Fruit fly (Drosophila melanogaster): ENCODE measurements around the gene saturn.

Gene saturn

dm6 chr3L:14236335-14236734 lies 33.2 kb downstream of the saturn start, which contains the start of gene CG7906:
TSS of gene CG7906 (plus strand) at chr3L:14236635.
- TF ChIP-seq CG8319 (GFP tag; optimal IDR thresholded peaks at IDR 0.05) (no peak), salr (GFP tag; optimal IDR thresholded peaks at IDR 0.05) (no peak), CG6854 (GFP tag; optimal IDR thresholded peaks at IDR 0.05) (no peak), fd85E (GFP tag; optimal IDR thresholded peaks at IDR 0.05) (no peak), Smox (GFP tag; optimal IDR thresholded peaks at IDR 0.05) (no peak), Gug (GFP tag; IDR thresholded peaks at IDR 0.05) (no peak), Lpt (GFP tag; optimal IDR thresholded peaks at IDR 0.05) (no peak), CG3032 (tag; optimal IDR thresholded peaks at IDR 0.05) (no peak), esn (GFP tag; optimal IDR thresholded peaks at IDR 0.05) (no peak), Hr39 (GFP tag; optimal IDR thresholded peaks at IDR 0.05) (no peak), achi (GFP tag; optimal IDR thresholded peaks at IDR 0.05) (no peak), Ets21C (GFP tag; optimal IDR thresholded peaks at IDR 0.05) (no peak), fkh (GFP tag; optimal IDR thresholded peaks at IDR 0.05) (no peak), CG10669 (GFP tag; optimal IDR thresholded peaks at IDR 0.05) (no peak)

dm6 chr3L:14239325-14239724 lies 36.2 kb downstream of the saturn start:
- TF ChIP-seq Hr39 (GFP tag; optimal IDR thresholded peaks at IDR 0.05), result peak; percentile 38
- peak in 1 of 2 experiments; percentile 63 for TF ChIP-seq ss (GFP tag; optimal IDR thresholded peaks at IDR 0.05)
- TF ChIP-seq eg (GFP tag; IDR thresholded peaks at IDR 0.05), result peak; percentile 57; the same call in 2 of the 3 replicates
- no peak for TF ChIP-seq Eip93F (GFP tag; optimal IDR thresholded peaks at IDR 0.05)
- TF ChIP-seq OdsH (GFP tag; optimal IDR thresholded peaks at IDR 0.05), result peak; percentile 64
- TF ChIP-seq CG6792 (GFP tag; optimal IDR thresholded peaks at IDR 0.05), result peak; percentile 33
- peak; percentile 42 for TF ChIP-seq Lpt (GFP tag; optimal IDR thresholded peaks at IDR 0.05)
- peak; percentile 67 for TF ChIP-seq Smox (GFP tag; optimal IDR thresholded peaks at IDR 0.05)
- peak; percentile 53 for TF ChIP-seq acj6 (GFP tag; optimal IDR thresholded peaks at IDR 0.05)
- no peak for TF ChIP-seq Blimp-1 (GFP tag; optimal IDR thresholded peaks at IDR 0.05)
- peak; percentile 28 for TF ChIP-seq CG6854 (GFP tag; optimal IDR thresholded peaks at IDR 0.05)
- TF ChIP-seq CG10631 (GFP tag; optimal IDR thresholded peaks at IDR 0.05), result peak; percentile 58
- TF ChIP-seq esn (GFP tag; optimal IDR thresholded peaks at IDR 0.05), result peak; percentile 73
- peak; percentile 39 for TF ChIP-seq Eip75B (GFP tag; optimal IDR thresholded peaks at IDR 0.05)
- TF ChIP-seq fd85E (GFP tag; optimal IDR thresholded peaks at IDR 0.05), result no peak
- TF ChIP-seq fkh (GFP tag; optimal IDR thresholded peaks at IDR 0.05), result no peak
- TF ChIP-seq CG9139 (GFP tag; optimal IDR thresholded peaks at IDR 0.05), result no peak
- peak; percentile 71 for TF ChIP-seq CG15336 (GFP tag; IDR thresholded peaks at IDR 0.05)
- TF ChIP-seq CG8119 (GFP tag; IDR thresholded peaks at IDR 0.05), result peak; percentile 77
- TF ChIP-seq CG4318 (GFP tag; optimal IDR thresholded peaks at IDR 0.05), result peak; percentile 58
- TF ChIP-seq net (GFP tag; optimal IDR thresholded peaks at IDR 0.05), result peak; percentile 50
- peak; percentile 69 for TF ChIP-seq Hr4 (GFP tag; optimal IDR thresholded peaks at IDR 0.05)
- TF ChIP-seq CG7368 (GFP tag; optimal IDR thresholded peaks at IDR 0.05), result peak; percentile 25
- peak; percentile 44 for TF ChIP-seq CG8632 (GFP tag; optimal IDR thresholded peaks at IDR 0.05)
- no peak for TF ChIP-seq CG16779 (tag; optimal IDR thresholded peaks at IDR 0.05)
- TF ChIP-seq CG11762 (GFP tag; optimal IDR thresholded peaks at IDR 0.05; ENCODE audit: insufficient read depth), result no peak
- peak; percentile 51 for TF ChIP-seq Ets96B (tag; optimal IDR thresholded peaks at IDR 0.05)
- peak; percentile 48 for TF ChIP-seq CG10669 (GFP tag; optimal IDR thresholded peaks at IDR 0.05)
- peak; percentile 42 for TF ChIP-seq CG34406 (GFP tag; optimal IDR thresholded peaks at IDR 0.05)
- peak; percentile 78 for TF ChIP-seq CG6276 (GFP tag; optimal IDR thresholded peaks at IDR 0.05)
- no peak for TF ChIP-seq CG11902 (GFP tag; optimal IDR thresholded peaks at IDR 0.05)
- TF ChIP-seq CG8319 (GFP tag; optimal IDR thresholded peaks at IDR 0.05), result no peak
- no peak for TF ChIP-seq CG1621 (tag; optimal IDR thresholded peaks at IDR 0.05)
- peak; percentile 55 for TF ChIP-seq Sox14 (GFP tag; optimal IDR thresholded peaks at IDR 0.05)
- TF ChIP-seq dsx (GFP tag; optimal IDR thresholded peaks at IDR 0.05; ENCODE audit: poor library complexity, severe bottlenecking), result peak; percentile 7
- TF ChIP-seq Sox15 (GFP tag; optimal IDR thresholded peaks at IDR 0.05), result no peak
- TF ChIP-seq CG3032 (tag; optimal IDR thresholded peaks at IDR 0.05), result no peak
- peak in 1 of 2 experiments; percentile 58 for TF ChIP-seq salr (GFP tag; optimal IDR thresholded peaks at IDR 0.05)
- TF ChIP-seq CG31627 (GFP tag; optimal IDR thresholded peaks at IDR 0.05), result peak; percentile 51
- peak; percentile 66 for TF ChIP-seq CG3919 (GFP tag; optimal IDR thresholded peaks at IDR 0.05)
- TF ChIP-seq CG6808 (GFP tag; optimal IDR thresholded peaks at IDR 0.05), result peak; percentile 32
- TF ChIP-seq Eip78C (GFP tag), result peak; percentile 86
- peak; percentile 70 for TF ChIP-seq Sox102F (GFP tag; optimal IDR thresholded peaks at IDR 0.05)
- TF ChIP-seq CG32006 (GFP tag; optimal IDR thresholded peaks at IDR 0.05), result peak; percentile 81
- peak; percentile 15 for TF ChIP-seq dac (GFP tag; optimal IDR thresholded peaks at IDR 0.05)

Data from whole organism, prepupa.